Fruit fly (Drosophila melanogaster): Measurements from ENCODE around the gene Mur18B.
A peak's percentile ranks its signal among the peaks of the same experiment; 100 is the strongest.

The Mur18B gene

DNA sequence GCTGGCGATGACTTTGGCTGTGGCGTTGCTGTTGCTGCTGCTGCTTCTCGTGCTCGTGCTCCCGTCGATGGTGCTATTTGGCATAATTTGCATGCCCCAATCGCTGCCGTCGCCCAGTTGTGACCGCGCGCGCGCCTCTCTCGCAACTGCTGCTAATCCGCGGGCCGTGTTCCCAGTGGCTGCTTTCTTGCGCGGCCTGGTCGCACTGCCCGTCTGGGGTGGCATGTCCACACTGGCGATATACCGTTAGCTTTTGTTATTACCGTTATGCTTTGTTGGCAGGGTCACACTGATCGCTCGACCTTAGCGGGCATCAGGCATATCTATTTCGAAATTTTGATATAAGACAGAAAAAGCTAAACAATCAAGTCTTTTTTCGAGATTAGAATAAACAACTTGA is 11.4 kb upstream of the Mur18B start, which contains the start of gene CG7990 (continued):
- no peak for TF ChIP-seq CG2889 (GFP tag; IDR thresholded peaks at IDR 0.05)
- no peak for TF ChIP-seq CG9876 (GFP tag; optimal IDR thresholded peaks at IDR 0.05)
- peak; percentile 40; the same call in 1 of the 4 replicates for TF ChIP-seq Dll (GFP tag; IDR thresholded peaks at IDR 0.05; ENCODE audit: partially characterized antibody)
- TF ChIP-seq CG17829 (tag; optimal IDR thresholded peaks at IDR 0.05), result no peak
- no peak for TF ChIP-seq jigr1 (GFP tag; IDR thresholded peaks at IDR 0.05)
- no peak for TF ChIP-seq CG10209 (GFP tag; optimal IDR thresholded peaks at IDR 0.05)
- peak; percentile 38 for TF ChIP-seq MBD-R2 (GFP tag; IDR thresholded peaks at IDR 0.05)
- TF ChIP-seq hbn (GFP tag; IDR thresholded peaks at IDR 0.05; ENCODE audit: partially characterized antibody), result peak; percentile 48; the same call in 1 of the 2 replicates
- TF ChIP-seq Hsf (GFP tag; optimal IDR thresholded peaks at IDR 0.05), result no peak
- no peak for TF ChIP-seq CG31365 (tag; optimal IDR thresholded peaks at IDR 0.05)
- TF ChIP-seq Mes4 (GFP tag; optimal IDR thresholded peaks at IDR 0.05), result no peak
- no peak for TF ChIP-seq gcm (GFP tag; optimal IDR thresholded peaks at IDR 0.05)
- TF ChIP-seq CG6854 (GFP tag; optimal IDR thresholded peaks at IDR 0.05), result no peak
- no peak for TF ChIP-seq Max (GFP tag; optimal IDR thresholded peaks at IDR 0.05)
- no peak for TF ChIP-seq ci (GFP tag; IDR thresholded peaks at IDR 0.05)
- TF ChIP-seq CG16813 (GFP tag; IDR thresholded peaks at IDR 0.05; ENCODE audit: partially characterized antibody), result 0 out of 3 replicates have a peak, but pooled peaks have one; percentile 29
- TF ChIP-seq CG13894 (tag; optimal IDR thresholded peaks at IDR 0.05), result no peak
- no peak for TF ChIP-seq prd (optimal IDR thresholded peaks at IDR 0.05)
- TF ChIP-seq prd (GFP tag; IDR thresholded peaks at IDR 0.05), result 0 out of 3 replicates have a peak, but pooled peaks have one; percentile 15
- TF ChIP-seq CG12104 (GFP tag; optimal IDR thresholded peaks at IDR 0.05), result no peak
- TF ChIP-seq Hmx (GFP tag; optimal IDR thresholded peaks at IDR 0.05), result no peak
- no peak for TF ChIP-seq dmrt99B (tag; optimal IDR thresholded peaks at IDR 0.05)
- no peak for TF ChIP-seq D19B (GFP tag; optimal IDR thresholded peaks at IDR 0.05)
- TF ChIP-seq CrebB (tag; optimal IDR thresholded peaks at IDR 0.05), result no peak
- TF ChIP-seq mam (GFP tag; optimal IDR thresholded peaks at IDR 0.05), result no peak
- no peak for TF ChIP-seq grau (tag; optimal IDR thresholded peaks at IDR 0.05)
- peak; percentile 43 for TF ChIP-seq amos (GFP tag; IDR thresholded peaks at IDR 0.05; ENCODE audit: partially characterized antibody)
- no peak for TF ChIP-seq p53 (GFP tag; optimal IDR thresholded peaks at IDR 0.05)
- no peak for TF ChIP-seq ATbp (GFP tag; optimal IDR thresholded peaks at IDR 0.05)
- TF ChIP-seq CG34376 (GFP tag; optimal IDR thresholded peaks at IDR 0.05), result no peak
- TF ChIP-seq CG3726 (GFP tag; IDR thresholded peaks at IDR 0.05), result no peak
- TF ChIP-seq ash1 (GFP tag; optimal IDR thresholded peaks at IDR 0.05), result no peak
- TF ChIP-seq Pdp1 (GFP tag; optimal IDR thresholded peaks at IDR 0.05), result no peak
- TF ChIP-seq Kr (GFP tag; optimal IDR thresholded peaks at IDR 0.05), result no peak
- no peak for TF ChIP-seq CG10543 (GFP tag; optimal IDR thresholded peaks at IDR 0.05)
- TF ChIP-seq CG10321 (GFP tag; IDR thresholded peaks at IDR 0.05), result no peak
- no peak for TF ChIP-seq CG4854 (GFP tag; optimal IDR thresholded peaks at IDR 0.05)
- no peak for TF ChIP-seq CG31441 (GFP tag; IDR thresholded peaks at IDR 0.05)
- no peak for TF ChIP-seq CG1024 (GFP tag; IDR thresholded peaks at IDR 0.05)
- no peak for TF ChIP-seq ara (GFP tag; IDR thresholded peaks at IDR 0.05)
- no peak for TF ChIP-seq esg (GFP tag; conservative IDR thresholded peaks at IDR 0.05)
- no peak for TF ChIP-seq CG14050 (GFP tag; IDR thresholded peaks at IDR 0.05)
- no peak for TF ChIP-seq toy (GFP tag; IDR thresholded peaks at IDR 0.05)
- TF ChIP-seq abd-A (tag; optimal IDR thresholded peaks at IDR 0.05), result no peak
- no peak for TF ChIP-seq cad (GFP tag; optimal IDR thresholded peaks at IDR 0.05)
- TF ChIP-seq Doc2 (GFP tag; IDR thresholded peaks at IDR 0.05), result no peak
- no peak for TF ChIP-seq dan (GFP tag; IDR thresholded peaks at IDR 0.05)
- TF ChIP-seq Elba2 (GFP tag; optimal IDR thresholded peaks at IDR 0.05), result no peak
- no peak for TF ChIP-seq gcm2 (GFP tag; optimal IDR thresholded peaks at IDR 0.05)
- no peak for TF ChIP-seq CG10959 (GFP tag; IDR thresholded peaks at IDR 0.05)
- TF ChIP-seq psq (GFP tag; optimal IDR thresholded peaks at IDR 0.05), result no peak
- TF ChIP-seq wor (GFP tag; IDR thresholded peaks at IDR 0.05), result no peak
- no peak for TF ChIP-seq ssp (GFP tag; IDR thresholded peaks at IDR 0.05)
